Worm (Caenorhabditis elegans) whole organism, young adult: ENCODE data around the gene rde-4.

Source experiments
- B0261.1 ChIP-seq: sonication (generic microtip); optimal IDR thresholded peaks from 2 replicates; lab custom pipeline; 2016; ENCODE audit warnings: mild to moderate bottlenecking, missing genetic modification characterization, moderate library complexity, missing compliant biosample characterization
- D2030.7 ChIP-seq: fragments of 200-800 bp; sonication (Bioruptor generic); IDR thresholded peaks from 2 replicates; pipeline ENCODE4 v1.3.6; 2022; ENCODE audit warnings: missing genetic modification reagents, missing genetic modification characterization, missing compliant biosample characterization
- F37B4.10 ChIP-seq: fragments of 200-800 bp; sonication (Bioruptor generic); IDR thresholded peaks from 2 replicates; pipeline ENCODE4 v1.3.6; 2022; ENCODE audit warnings: missing genetic modification characterization, missing compliant biosample characterization
- ZK185.1 ChIP-seq: sonication (generic microtip); optimal IDR thresholded peaks from 2 replicates; lab custom pipeline; 2016; ENCODE audit warnings: mild to moderate bottlenecking, missing genetic modification characterization, missing compliant biosample characterization; ENCODE audit not compliant: poor library complexity, severe bottlenecking
- ceh-27 ChIP-seq: fragments of 200-800 bp; sonication (Bioruptor generic); optimal IDR thresholded peaks from 2 replicates; lab custom pipeline; 2018; ENCODE audit warnings: mild to moderate bottlenecking, missing genetic modification characterization, moderate library complexity, missing compliant biosample characterization
- ceh-40 ChIP-seq: fragments of 200-800 bp; sonication (Bioruptor generic); IDR thresholded peaks from 2 replicates; pipeline ENCODE4 v1.3.6; 2022; ENCODE audit warnings: missing genetic modification characterization, missing compliant biosample characterization
- him-1 ChIP-seq: sonication (generic microtip); optimal IDR thresholded peaks from 2 replicates; lab custom pipeline; 2016; ENCODE audit warnings: missing genotype, missing genetic modification reagents, missing genetic modification characterization, missing compliant biosample characterization
- hmg-20 ChIP-seq: fragments of 200-800 bp; sonication (Bioruptor generic); IDR thresholded peaks from 2 replicates; pipeline ENCODE4 v1.3.6; 2022; ENCODE audit warnings: missing genetic modification reagents, missing genetic modification characterization, missing compliant biosample characterization
- let-607 ChIP-seq, 2 experiments: fragments of 200-800 bp in 1 of 2; sonication (Bioruptor generic) in 1 of 2; sonication (generic microtip) in 1 of 2; optimal IDR thresholded peaks; 2 replicates each; lab custom pipeline; 2016 to 2018; ENCODE audit warnings: mild to moderate bottlenecking in 2 of 2, missing compliant biosample characterization in 2 of 2, missing genetic modification characterization in 2 of 2, moderate library complexity in 2 of 2, missing genotype in 1 of 2
- lir-1 ChIP-seq: fragments of 200-800 bp; sonication (Bioruptor generic); conservative IDR thresholded peaks from 2 replicates; pipeline ENCODE4 v1.3.6; 2022; ENCODE audit warnings: missing genetic modification reagents, missing genetic modification characterization, missing compliant biosample characterization
- snpc-4 ChIP-seq, 5 experiments: fragments of 150-350 bp in 1 of 5; sonication (generic microtip) in 4 of 5; optimal IDR thresholded peaks; 2 replicates each; lab custom pipeline; 2014 to 2018; ENCODE audit warnings: missing genetic modification characterization in 5 of 5, missing biosample characterization in 3 of 5, antibody characterized with exemption in 2 of 5, mild to moderate bottlenecking in 2 of 5, missing compliant biosample characterization in 2 of 5, missing genotype in 2 of 5, moderate library complexity in 2 of 5, missing genetic modification reagents in 1 of 5
- unc-62 ChIP-seq: fragments of 150-350 bp; optimal IDR thresholded peaks from 2 replicates; lab custom pipeline; 2014; ENCODE audit warnings: missing biosample characterization, missing genetic modification reagents, missing genetic modification characterization
- ztf-6 ChIP-seq: fragments of 200-800 bp; sonication (Bioruptor generic); IDR thresholded peaks from 2 replicates; pipeline ENCODE4 v1.3.6; 2022; ENCODE audit warnings: missing genetic modification reagents, missing genetic modification characterization, missing compliant biosample characterization

- TF ChIP-seq let-607 (tag; optimal IDR thresholded peaks at IDR 0.05; lab: Kevin White, UChicago) (no peak), ceh-40 (GFP tag; lab: Robert Waterston, UW) (no peak), him-1 (tag; lab: Kevin White, UChicago) (no peak), hmg-20 (no peak), ZK185.1 (no peak), D2030.7 (GFP tag; lab: Robert Waterston, UW) (no peak), ztf-6 (no peak), lir-1 (GFP tag; lab: Robert Waterston, UW) (no peak), unc-62 (no peak), F37B4.10 (no peak), snpc-4 (GFP tag; optimal IDR thresholded peaks at IDR 0.05; lab: Kevin White, UChicago) (no peak), snpc-4 (tag; optimal IDR thresholded peaks at IDR 0.05; lab: Kevin White, UChicago) (no peak), B0261.1 (tag; lab: Kevin White, UChicago) (no peak), ceh-27 (GFP tag; lab: Kevin White, UChicago) (no peak)
Measured at ce11 chrIII:10215882-10216281, 2.6 kb downstream of the rde-4 start.
